3 fruit fly cellular contexts compared by ENCODE assay signal in the genomic region with DNA sequence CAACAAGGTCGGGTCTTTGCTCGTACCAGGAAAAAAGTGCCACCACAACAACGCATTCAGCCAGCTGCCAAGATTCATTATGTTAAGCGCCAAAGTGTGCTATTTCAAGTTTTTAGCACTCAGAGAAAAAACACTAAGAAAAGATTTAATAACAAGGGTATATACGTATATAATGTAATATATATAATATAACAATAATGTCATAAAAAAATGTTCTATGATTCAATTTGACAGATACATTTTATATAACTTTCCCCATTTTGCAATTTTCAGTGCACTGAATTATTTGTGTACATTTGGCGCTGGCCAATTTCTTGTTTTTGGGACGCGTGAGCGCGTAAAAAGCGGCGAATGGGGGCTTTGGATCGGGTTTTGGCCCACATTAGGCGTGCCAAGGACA.
TF ChIP-seq lines count a peak whose summit lies in the region.

No protein-coding gene starts in this region.

- TF ChIP-seq CTCF in whole organism, embryonic (GFP tag; optimal IDR thresholded peaks at IDR 0.05; lab: Kevin White, UChicago), result no peak

TF ChIP-seq in whole organism, embryonic, 481 proteins besides CTCF, POLR2A, EP300 and RAD21:
- peak; percentile 36 for TF ChIP-seq Drgx (GFP tag; IDR thresholded peaks at IDR 0.05; lab: Robert Waterston, UW)
- TF ChIP-seq gsb-n (tag; optimal IDR thresholded peaks at IDR 0.05; lab: Kevin White, UChicago), result no peak
- no peak for TF ChIP-seq grau (tag; optimal IDR thresholded peaks at IDR 0.05; lab: Kevin White, UChicago)
- TF ChIP-seq ara (GFP tag; IDR thresholded peaks at IDR 0.05; lab: Robert Waterston, UW), result no peak
TF ChIP-seq in whole organism, embryonic: peak in this region for 1.

TF ChIP-seq in whole organism, prepupa, 60 proteins besides CTCF, POLR2A, EP300 and RAD21:
- no peak for TF ChIP-seq CG6808 (GFP tag; optimal IDR thresholded peaks at IDR 0.05; lab: Kevin White, UChicago)
- no peak for TF ChIP-seq fd85E (GFP tag; optimal IDR thresholded peaks at IDR 0.05; lab: Kevin White, UChicago)
- no peak for TF ChIP-seq esn (GFP tag; optimal IDR thresholded peaks at IDR 0.05; lab: Kevin White, UChicago)
- no peak for TF ChIP-seq CG15336 (GFP tag; IDR thresholded peaks at IDR 0.05; lab: Robert Waterston, UW)
- peak; percentile 63; the same call in 2 of the 3 replicates for TF ChIP-seq eg (GFP tag; IDR thresholded peaks at IDR 0.05; lab: Robert Waterston, UW)
- TF ChIP-seq CG9139 (GFP tag; optimal IDR thresholded peaks at IDR 0.05; lab: Kevin White, UChicago), result no peak
- TF ChIP-seq fd59A (GFP tag; optimal IDR thresholded peaks at IDR 0.05; lab: Kevin White, UChicago), result no peak
- no peak for TF ChIP-seq CG32006 (GFP tag; optimal IDR thresholded peaks at IDR 0.05; lab: Kevin White, UChicago)

TF ChIP-seq in whole organism, pupa, 21 proteins besides CTCF, POLR2A, EP300 and RAD21:
- TF ChIP-seq CG4496 (GFP tag; IDR thresholded peaks at IDR 0.05; lab: Robert Waterston, UW) (no peak), CG32121 (GFP tag; IDR thresholded peaks at IDR 0.05; lab: Robert Waterston, UW) (peak; percentile 61; the same call in 1 of the 2 replicates), D1 (tag; optimal IDR thresholded peaks at IDR 0.05; lab: Kevin White, UChicago) (no peak), CG8301 (tag; optimal IDR thresholded peaks at IDR 0.05; lab: Kevin White, UChicago) (no peak), CG17806 (tag; optimal IDR thresholded peaks at IDR 0.05; lab: Kevin White, UChicago) (no peak)
TF ChIP-seq in whole organism, pupa: peak in this region for 1.
